Fruit fly (Drosophila melanogaster): Measurements from ENCODE around the gene ATPsynB.

The ATPsynB gene

dm6 chr3L:9703495-9703894 lies 26.3 kb upstream of the ATPsynB start, which contains the start of gene CG6761:
Gene CG6761, minus strand, starts transcription at chr3L:9703595.
- TF ChIP-seq usp (GFP tag; optimal IDR thresholded peaks at IDR 0.05) = no peak
- no peak for TF ChIP-seq N (GFP tag; optimal IDR thresholded peaks at IDR 0.05)
- TF ChIP-seq fru (GFP tag; optimal IDR thresholded peaks at IDR 0.05) = no peak
- TF ChIP-seq CG32264 (GFP tag; optimal IDR thresholded peaks at IDR 0.05) = no peak
- no peak for TF ChIP-seq dsf (GFP tag; optimal IDR thresholded peaks at IDR 0.05; ENCODE audit: borderline replicate concordance)
- TF ChIP-seq ey (GFP tag; optimal IDR thresholded peaks at IDR 0.05) = no peak
- TF ChIP-seq sv (GFP tag; optimal IDR thresholded peaks at IDR 0.05) = no peak
- TF ChIP-seq CG9705 (GFP tag; optimal IDR thresholded peaks at IDR 0.05) = no peak
- TF ChIP-seq rgr (GFP tag; optimal IDR thresholded peaks at IDR 0.05) = no peak
- TF ChIP-seq Dfd (GFP tag; optimal IDR thresholded peaks at IDR 0.05) = no peak
- TF ChIP-seq h (GFP tag; optimal IDR thresholded peaks at IDR 0.05) = no peak
- TF ChIP-seq Abd-B (GFP tag; optimal IDR thresholded peaks at IDR 0.05) = no peak
- no peak for TF ChIP-seq Hr78 (GFP tag; optimal IDR thresholded peaks at IDR 0.05)
- no peak for TF ChIP-seq GATAd (GFP tag; optimal IDR thresholded peaks at IDR 0.05)
- no peak for TF ChIP-seq Jra (GFP tag; optimal IDR thresholded peaks at IDR 0.05)
- TF ChIP-seq Rel (GFP tag; optimal IDR thresholded peaks at IDR 0.05) = no peak
- no peak for TF ChIP-seq Rel (tag; optimal IDR thresholded peaks at IDR 0.05)
- no peak for TF ChIP-seq psq (GFP tag; optimal IDR thresholded peaks at IDR 0.05)
- no peak for TF ChIP-seq dl (GFP tag; optimal IDR thresholded peaks at IDR 0.05; ENCODE audit: insufficient read depth in 1 of 2, partially characterized antibody in 2 of 2)
- no peak for TF ChIP-seq Hr83 (GFP tag; optimal IDR thresholded peaks at IDR 0.05; ENCODE audit: poor library complexity, severe bottlenecking)

- TF ChIP-seq HLH106 (tag; optimal IDR thresholded peaks at IDR 0.05) (no peak), sage (GFP tag; optimal IDR thresholded peaks at IDR 0.05) (no peak), Rel (GFP tag; optimal IDR thresholded peaks at IDR 0.05) (no peak), Rel (tag; optimal IDR thresholded peaks at IDR 0.05) (peak; percentile 38), h (GFP tag; optimal IDR thresholded peaks at IDR 0.05) (no peak)
Measured at dm6 chr3L:9704162-9704748, 25.5 kb upstream of the ATPsynB start, which contains the start of gene CG16711. Gene CG16711, plus strand, starts transcription at chr3L:9704331.

- TF ChIP-seq pan (optimal IDR thresholded peaks at IDR 0.05) (no peak), Jra (GFP tag; optimal IDR thresholded peaks at IDR 0.05) (no peak), sage (GFP tag; optimal IDR thresholded peaks at IDR 0.05) (no peak), Myc (optimal IDR thresholded peaks at IDR 0.05) (no peak), rgr (GFP tag; optimal IDR thresholded peaks at IDR 0.05) (no peak), Hr78 (GFP tag; optimal IDR thresholded peaks at IDR 0.05) (no peak), sv (GFP tag; optimal IDR thresholded peaks at IDR 0.05) (no peak), Hnf4 (GFP tag; optimal IDR thresholded peaks at IDR 0.05) (no peak), h (GFP tag; optimal IDR thresholded peaks at IDR 0.05) (no peak), br (GFP tag; optimal IDR thresholded peaks at IDR 0.05) (no peak), dsf (GFP tag; optimal IDR thresholded peaks at IDR 0.05; ENCODE audit: borderline replicate concordance) (no peak), tai (GFP tag; optimal IDR thresholded peaks at IDR 0.05) (no peak), ey (GFP tag; optimal IDR thresholded peaks at IDR 0.05) (no peak)
Measured at dm6 chr3L:9705591-9705990, 24.2 kb upstream of the ATPsynB start.

- TF ChIP-seq Abd-B (GFP tag; optimal IDR thresholded peaks at IDR 0.05) = no peak
- TF ChIP-seq Dfd (GFP tag; optimal IDR thresholded peaks at IDR 0.05) = peak; percentile 96
Measured at dm6 chr3L:9708797-9709196, 21.0 kb upstream of the ATPsynB start.

dm6 chr3L:9711203-9711602 lies 18.6 kb upstream of the ATPsynB start:
- TF ChIP-seq Myc (optimal IDR thresholded peaks at IDR 0.05) = no peak
- no peak for TF ChIP-seq Rel (GFP tag; optimal IDR thresholded peaks at IDR 0.05)
- TF ChIP-seq Rel (tag; optimal IDR thresholded peaks at IDR 0.05) = peak; percentile 95

- TF ChIP-seq ey (GFP tag; optimal IDR thresholded peaks at IDR 0.05) (peak; percentile 16), h (GFP tag; optimal IDR thresholded peaks at IDR 0.05) (peak; percentile 39), lola (GFP tag; optimal IDR thresholded peaks at IDR 0.05) (no peak), OdsH (GFP tag; optimal IDR thresholded peaks at IDR 0.05) (peak; percentile 19), foxo (GFP tag; optimal IDR thresholded peaks at IDR 0.05) (peak in 1 of 2 experiments; percentile 40), psq (GFP tag; optimal IDR thresholded peaks at IDR 0.05) (peak; percentile 24)
Measured at dm6 chr3L:9712066-9712789, 17.6 kb upstream of the ATPsynB start.

Data from whole organism, wandering third instar larva.